Worm (Caenorhabditis elegans) whole organism, L2 larva: Measurements from ENCODE around the gene add-2.

ENCODE experiments used
- ama-1 ChIP-seq: fragments of 150-350 bp; optimal IDR thresholded peaks from 2 replicates; lab custom pipeline; 2018; ENCODE audit warnings: inconsistent platforms
- elt-3 ChIP-seq: sonication (generic microtip); optimal IDR thresholded peaks from 2 replicates; lab custom pipeline; 2017; ENCODE audit warnings: missing biosample characterization, missing genetic modification characterization
- lsy-2 ChIP-seq, 2 experiments: fragments of 150-350 bp in 1 of 2; sonication (generic microtip) in 1 of 2; optimal IDR thresholded peaks; 2 replicates each; lab custom pipeline; 2014 to 2017; ENCODE audit warnings: missing biosample characterization in 2 of 2, missing genetic modification characterization in 2 of 2
- nhr-12 ChIP-seq: fragments of 150-350 bp; optimal IDR thresholded peaks from 2 replicates; lab custom pipeline; 2014; ENCODE audit warnings: missing biosample characterization, missing genetic modification characterization
- nhr-237 ChIP-seq: fragments of 150-350 bp; optimal IDR thresholded peaks from 2 replicates; lab custom pipeline; 2014; ENCODE audit warnings: missing biosample characterization, missing genetic modification characterization
- nhr-25 ChIP-seq: fragments of 150-350 bp; sonication (generic microtip); optimal IDR thresholded peaks from 3 replicates; lab custom pipeline; 2014; ENCODE audit warnings: missing biosample characterization, missing genetic modification characterization
- snpc-4 ChIP-seq: fragments of 150-350 bp; optimal IDR thresholded peaks from 2 replicates; lab custom pipeline; 2014; ENCODE audit warnings: missing biosample characterization, missing genetic modification characterization
- ztf-1 ChIP-seq: fragments of 200-800 bp; sonication (Bioruptor generic); conservative IDR thresholded peaks from 2 replicates; pipeline ENCODE4 v1.3.6; 2022; ENCODE audit warnings: missing genetic modification characterization, missing compliant biosample characterization

- TF ChIP-seq ama-1 (lab: Kevin White, UChicago) (no peak), nhr-12 (tag; lab: Kevin White, UChicago) (no peak), ztf-1 (no peak), elt-3 (tag; lab: Kevin White, UChicago) (no peak), lsy-2 (tag; optimal IDR thresholded peaks at IDR 0.05; lab: Kevin White, UChicago) (no peak), nhr-237 (tag; lab: Kevin White, UChicago) (no peak), nhr-25 (tag; lab: Kevin White, UChicago) (no peak), snpc-4 (tag; lab: Kevin White, UChicago) (no peak)
Observed at ce11 chrV:11989861-11990260, 23.3 kb downstream of the add-2 start.
